Worm (Caenorhabditis elegans): ENCODE measurements around the gene poml-4.

DNA sequence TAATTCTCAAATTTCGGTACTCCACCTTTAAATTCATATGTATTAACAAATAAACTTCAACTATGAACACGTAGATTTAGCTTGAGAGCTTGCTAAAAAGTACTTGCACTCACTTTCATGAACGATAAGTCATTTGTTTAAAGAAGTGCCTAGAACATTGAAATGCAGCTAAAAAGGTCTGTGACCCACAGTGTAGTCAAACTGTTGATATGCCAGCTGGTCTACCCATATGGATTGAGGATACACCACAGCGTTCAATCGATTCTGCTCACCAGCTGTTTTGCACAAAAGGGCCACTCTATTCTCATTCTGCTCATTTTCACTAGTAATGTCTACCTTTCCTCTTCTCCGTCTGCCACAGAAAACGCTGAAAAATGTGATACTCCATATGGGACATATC is 4.8 kb upstream of the poml-4 start, which contains the start of gene fbxb-43:
- TF ChIP-seq pax-3 (tag; optimal IDR thresholded peaks at IDR 0.05): no peak
- TF ChIP-seq unc-30 (tag; optimal IDR thresholded peaks at IDR 0.05): no peak
- no peak for TF ChIP-seq pqm-1 (tag; optimal IDR thresholded peaks at IDR 0.05)
- TF ChIP-seq C34B4.2 (tag; optimal IDR thresholded peaks at IDR 0.05): no peak
- TF ChIP-seq hpl-2 (GFP tag; optimal IDR thresholded peaks at IDR 0.05): no peak
- no peak for TF ChIP-seq ces-1 (GFP tag; optimal IDR thresholded peaks at IDR 0.05)
- TF ChIP-seq efl-3 (GFP tag; optimal IDR thresholded peaks at IDR 0.05): no peak
- no peak for TF ChIP-seq unc-86 (tag; optimal IDR thresholded peaks at IDR 0.05)
- no peak for TF ChIP-seq lin-39 (tag; optimal IDR thresholded peaks at IDR 0.05)
- TF ChIP-seq mdl-1 (tag; optimal IDR thresholded peaks at IDR 0.05): no peak
- no peak for TF ChIP-seq ztf-11 (tag; optimal IDR thresholded peaks at IDR 0.05)
- no peak for TF ChIP-seq unc-62 (GFP tag; optimal IDR thresholded peaks at IDR 0.05)

Measured in whole organism, L1 larva.